Worm (Caenorhabditis elegans) whole organism, mixed stage, embryonic: ENCODE measurements around the gene smz-1.

Source experiments
- nhr-12 ChIP-seq: fragments of 150-350 bp; optimal IDR thresholded peaks from 2 replicates; lab custom pipeline; 2014; ENCODE audit warnings: missing biosample characterization, missing genetic modification characterization
- nhr-76 ChIP-seq: sonication (generic microtip); optimal IDR thresholded peaks from 2 replicates; lab custom pipeline; 2017; ENCODE audit warnings: missing biosample characterization, missing genetic modification characterization
- unc-120 ChIP-seq: sonication (generic microtip); optimal IDR thresholded peaks from 2 replicates; lab custom pipeline; 2017; ENCODE audit warnings: missing genetic modification characterization, missing compliant biosample characterization; ENCODE audit not compliant: poor library complexity, severe bottlenecking
- unc-62 ChIP-seq: fragments of 150-350 bp; optimal IDR thresholded peaks from 2 replicates; lab custom pipeline; 2014; ENCODE audit warnings: missing biosample characterization, missing genetic modification reagents, missing genetic modification characterization
- zip-8 ChIP-seq: fragments of 150-350 bp; optimal IDR thresholded peaks from 2 replicates; lab custom pipeline; 2014; ENCODE audit warnings: missing biosample characterization, missing genetic modification characterization

ce11 chrIV:12454750-12455149 lies at the start of gene smz-1:
- TF ChIP-seq nhr-12 (tag; lab: Kevin White, UChicago), result no peak
- TF ChIP-seq zip-8 (tag; lab: Kevin White, UChicago), result no peak
- no peak for TF ChIP-seq unc-62 (GFP tag; lab: Kevin White, UChicago)
- no peak for TF ChIP-seq unc-120
- TF ChIP-seq nhr-76 (tag; lab: Kevin White, UChicago), result no peak
